Fruit fly (Drosophila melanogaster) whole organism, adult: ENCODE data around the gene Obp28a.
A peak's percentile ranks its signal among the peaks of the same experiment; 100 is the strongest.

Source experiments
- CG11617 ChIP-seq: fragments of 200-800 bp; sonication (Bioruptor generic); optimal IDR thresholded peaks from 2 replicates; lab custom pipeline; 2017; ENCODE audit warnings: mild to moderate bottlenecking, missing biosample characterization, missing genetic modification reagents, missing genetic modification characterization
- CG12768 ChIP-seq: fragments of 200-800 bp; sonication (Bioruptor generic); optimal IDR thresholded peaks from 2 replicates; lab custom pipeline; 2017; ENCODE audit warnings: missing biosample characterization, missing genetic modification characterization, mild to moderate bottlenecking, moderate library complexity, missing genetic modification reagents
- CG14711 ChIP-seq: fragments of 200-800 bp; sonication (Bioruptor generic); optimal IDR thresholded peaks from 2 replicates; lab custom pipeline; 2018; ENCODE audit warnings: missing biosample characterization, mild to moderate bottlenecking, missing genetic modification characterization, moderate library complexity
- CG1620 ChIP-seq: fragments of 200-800 bp; sonication (Bioruptor generic); optimal IDR thresholded peaks from 2 replicates; lab custom pipeline; 2016; ENCODE audit warnings: missing biosample characterization, missing genetic modification characterization
- CG33017 ChIP-seq: fragments of 200-800 bp; sonication (Bioruptor generic); optimal IDR thresholded peaks from 2 replicates; lab custom pipeline; 2018; ENCODE audit warnings: missing biosample characterization, mild to moderate bottlenecking, missing genetic modification characterization, moderate library complexity
- CG5204 ChIP-seq: fragments of 200-800 bp; sonication (Bioruptor generic); optimal IDR thresholded peaks from 2 replicates; lab custom pipeline; 2016; ENCODE audit warnings: missing biosample characterization, missing genetic modification characterization
- CG7045 ChIP-seq: fragments of 200-800 bp; sonication (Bioruptor generic); optimal IDR thresholded peaks from 2 replicates; lab custom pipeline; 2017; ENCODE audit warnings: missing biosample characterization, mild to moderate bottlenecking, missing genetic modification characterization
- CG7101 ChIP-seq: fragments of 200-800 bp; sonication (Bioruptor generic); optimal IDR thresholded peaks from 2 replicates; lab custom pipeline; 2018; ENCODE audit warnings: missing biosample characterization, mild to moderate bottlenecking, missing genetic modification characterization, moderate library complexity
- Clk ChIP-seq: fragments of 200-800 bp; sonication (Bioruptor generic); optimal IDR thresholded peaks from 2 replicates; lab custom pipeline; 2017; ENCODE audit warnings: missing biosample characterization, missing genetic modification characterization
- Crg-1 ChIP-seq: fragments of 200-800 bp; sonication (Bioruptor generic); optimal IDR thresholded peaks from 2 replicates; lab custom pipeline; 2016; ENCODE audit warnings: missing biosample characterization, missing genetic modification characterization
- Hr96 ChIP-seq: fragments of 200-800 bp; sonication (Bioruptor generic); optimal IDR thresholded peaks from 2 replicates; lab custom pipeline; 2016; ENCODE audit warnings: missing biosample characterization, missing genetic modification characterization
- Mnt ChIP-seq: fragments of 200-800 bp; sonication (Bioruptor generic); optimal IDR thresholded peaks from 2 replicates; lab custom pipeline; 2016; ENCODE audit warnings: missing biosample characterization, mild to moderate bottlenecking, missing genetic modification characterization
- bab1 ChIP-seq: fragments of 200-800 bp; sonication (Bioruptor generic); optimal IDR thresholded peaks from 3 replicates; lab custom pipeline; 2019; ENCODE audit warnings: missing biosample characterization, mild to moderate bottlenecking, missing genetic modification characterization, moderate library complexity
- cic ChIP-seq: fragments of 200-800 bp; sonication (Bioruptor generic); optimal IDR thresholded peaks from 2 replicates; lab custom pipeline; 2017; ENCODE audit warnings: missing biosample characterization, mild to moderate bottlenecking, missing genetic modification characterization, moderate library complexity
- cnc ChIP-seq, 2 experiments: fragments of >200 bp; optimal IDR thresholded peaks; 2 replicates each; lab custom pipeline; 2017
- kay ChIP-seq: fragments of 200-800 bp; sonication (Bioruptor generic); peaks from one replicate; lab custom pipeline; 2016; ENCODE audit warnings: missing biosample characterization, missing genetic modification characterization, borderline replicate concordance
- ovo ChIP-seq: fragments of 200-800 bp; sonication (Bioruptor generic); optimal IDR thresholded peaks from 2 replicates; lab custom pipeline; 2016; ENCODE audit warnings: missing biosample characterization, missing genetic modification characterization
- pad ChIP-seq: fragments of 200-800 bp; sonication (Bioruptor generic); optimal IDR thresholded peaks from 3 replicates; lab custom pipeline; 2017; ENCODE audit warnings: missing biosample characterization, missing genetic modification characterization, mild to moderate bottlenecking, moderate library complexity, missing genetic modification reagents
- tj ChIP-seq: fragments of 200-800 bp; sonication (Bioruptor generic); optimal IDR thresholded peaks from 3 replicates; lab custom pipeline; 2017; ENCODE audit warnings: missing biosample characterization, mild to moderate bottlenecking, missing genetic modification characterization, moderate library complexity
- toe ChIP-seq: fragments of 200-800 bp; sonication (Bioruptor generic); optimal IDR thresholded peaks from 2 replicates; lab custom pipeline; 2016; ENCODE audit warnings: missing biosample characterization, missing genetic modification characterization

The Obp28a gene

dm6 chr2L:7526915-7527534 is 29.9 kb upstream of the Obp28a start:
- TF ChIP-seq CG12768 (GFP tag; lab: Kevin White, UChicago): no peak
- TF ChIP-seq ovo (GFP tag; lab: Kevin White, UChicago): no peak
- TF ChIP-seq kay (GFP tag; lab: Kevin White, UChicago): no peak
- no peak for TF ChIP-seq bab1 (GFP tag; lab: Kevin White, UChicago)
- no peak for TF ChIP-seq Crg-1 (GFP tag; lab: Kevin White, UChicago)
- TF ChIP-seq toe (GFP tag; lab: Kevin White, UChicago): no peak
- no peak for TF ChIP-seq pad (GFP tag; lab: Kevin White, UChicago)
- TF ChIP-seq tj: no peak
- no peak for TF ChIP-seq Mnt (GFP tag; lab: Kevin White, UChicago)
- no peak for TF ChIP-seq CG33017
- no peak for TF ChIP-seq CG5204 (GFP tag; lab: Kevin White, UChicago)
- TF ChIP-seq CG14711 (tag; lab: Kevin White, UChicago): no peak
- TF ChIP-seq cic: no peak
- no peak for TF ChIP-seq CG7045 (GFP tag; lab: Kevin White, UChicago)
- no peak for TF ChIP-seq Clk (GFP tag; lab: Kevin White, UChicago)
- no peak for TF ChIP-seq CG11617
- no peak for TF ChIP-seq cnc (optimal IDR thresholded peaks at IDR 0.05; lab: Kevin White, UChicago)
- no peak for TF ChIP-seq CG1620 (GFP tag; lab: Kevin White, UChicago)
- no peak for TF ChIP-seq CG7101 (tag; lab: Kevin White, UChicago)
- no peak for TF ChIP-seq Hr96

dm6 chr2L:7526129-7526528 is 29.0 kb upstream of the Obp28a start:
- TF ChIP-seq CG14711 (tag; lab: Kevin White, UChicago) (no peak), CG33017 (no peak), Clk (GFP tag; lab: Kevin White, UChicago) (no peak), toe (GFP tag; lab: Kevin White, UChicago) (no peak), CG12768 (GFP tag; lab: Kevin White, UChicago) (no peak), cic (no peak), Crg-1 (GFP tag; lab: Kevin White, UChicago) (no peak), Hr96 (no peak), CG7045 (GFP tag; lab: Kevin White, UChicago) (no peak), Mnt (GFP tag; lab: Kevin White, UChicago) (no peak), bab1 (GFP tag; lab: Kevin White, UChicago) (no peak), CG11617 (no peak), tj (no peak), CG1620 (GFP tag; lab: Kevin White, UChicago) (no peak), cnc (optimal IDR thresholded peaks at IDR 0.05; lab: Kevin White, UChicago) (no peak), kay (GFP tag; lab: Kevin White, UChicago) (no peak), CG5204 (GFP tag; lab: Kevin White, UChicago) (no peak), pad (GFP tag; lab: Kevin White, UChicago) (no peak)

- TF ChIP-seq CG33017 (no peak), pad (GFP tag; lab: Kevin White, UChicago) (no peak), CG12768 (GFP tag; lab: Kevin White, UChicago) (no peak), CG7101 (tag; lab: Kevin White, UChicago) (no peak), tj (peak; percentile 94), Crg-1 (GFP tag; lab: Kevin White, UChicago) (no peak), bab1 (GFP tag; lab: Kevin White, UChicago) (no peak), CG11617 (peak; percentile 15)
These were observed 28.1 kb upstream of the Obp28a start for dm6 chr2L:7525123-7525874.

- TF ChIP-seq CG11617: no peak
- no peak for TF ChIP-seq tj
- TF ChIP-seq Mnt (GFP tag; lab: Kevin White, UChicago): no peak
- no peak for TF ChIP-seq Hr96
- no peak for TF ChIP-seq CG33017
- no peak for TF ChIP-seq cnc (optimal IDR thresholded peaks at IDR 0.05; lab: Kevin White, UChicago)
- no peak for TF ChIP-seq CG7045 (GFP tag; lab: Kevin White, UChicago)
- TF ChIP-seq Crg-1 (GFP tag; lab: Kevin White, UChicago): no peak
- no peak for TF ChIP-seq bab1 (GFP tag; lab: Kevin White, UChicago)
- no peak for TF ChIP-seq kay (GFP tag; lab: Kevin White, UChicago)
- no peak for TF ChIP-seq CG1620 (GFP tag; lab: Kevin White, UChicago)
- no peak for TF ChIP-seq CG5204 (GFP tag; lab: Kevin White, UChicago)
- TF ChIP-seq cic: no peak
- no peak for TF ChIP-seq CG14711 (tag; lab: Kevin White, UChicago)
- no peak for TF ChIP-seq CG12768 (GFP tag; lab: Kevin White, UChicago)
These were observed 26.4 kb upstream of the Obp28a start for dm6 chr2L:7523564-7523963.

dm6 chr2L:7522737-7523136 is 25.6 kb upstream of the Obp28a start:
- TF ChIP-seq Crg-1 (GFP tag; lab: Kevin White, UChicago) (no peak), cic (no peak), CG5204 (GFP tag; lab: Kevin White, UChicago) (no peak), CG11617 (no peak), CG1620 (GFP tag; lab: Kevin White, UChicago) (no peak), CG7101 (tag; lab: Kevin White, UChicago) (no peak), ovo (GFP tag; lab: Kevin White, UChicago) (no peak), cnc (optimal IDR thresholded peaks at IDR 0.05; lab: Kevin White, UChicago) (no peak), CG14711 (tag; lab: Kevin White, UChicago) (no peak), CG33017 (no peak), toe (GFP tag; lab: Kevin White, UChicago) (no peak), kay (GFP tag; lab: Kevin White, UChicago) (no peak), tj (no peak), CG12768 (GFP tag; lab: Kevin White, UChicago) (no peak), bab1 (GFP tag; lab: Kevin White, UChicago) (no peak), Hr96 (no peak), Clk (GFP tag; lab: Kevin White, UChicago) (no peak)
